Fruit fly (Drosophila melanogaster) whole organism, embryonic: ENCODE measurements around the gene CG7924.

Source experiments
- B-H2 ChIP-seq: fragments of 200-800 bp; sonication (Bioruptor generic); optimal IDR thresholded peaks from 2 replicates; lab custom pipeline; 2018; ENCODE audit warnings: missing biosample characterization, mild to moderate bottlenecking, missing genetic modification characterization
- C15 ChIP-seq: fragments of 200-800 bp; sonication (Bioruptor generic); IDR thresholded peaks from 3 replicates; pipeline ENCODE4 v1.3.6; 2022; ENCODE audit warnings: missing biosample characterization, missing genetic modification characterization
- CG10209 ChIP-seq: fragments of 200-800 bp; sonication (Bioruptor generic); optimal IDR thresholded peaks from 3 replicates; lab custom pipeline; 2017; ENCODE audit warnings: missing biosample characterization, mild to moderate bottlenecking, missing genetic modification characterization, missing genetic modification reagents
- CG10565 ChIP-seq: fragments of 200-800 bp; sonication (Bioruptor generic); optimal IDR thresholded peaks from 3 replicates; lab custom pipeline; 2016; ENCODE audit warnings: missing biosample characterization, mild to moderate bottlenecking, missing genetic modification characterization
- CG10959 ChIP-seq: fragments of 200-800 bp; sonication (Bioruptor generic); IDR thresholded peaks from 2 replicates; pipeline ENCODE4 v1.3.6; 2022; ENCODE audit warnings: missing biosample characterization, missing genetic modification characterization
- CG11085 ChIP-seq: fragments of 200-800 bp; sonication (Bioruptor generic); IDR thresholded peaks from 2 replicates; pipeline ENCODE4 v1.3.6; 2022; ENCODE audit warnings: missing biosample characterization, missing genetic modification characterization
- CG12155 ChIP-seq: fragments of 200-800 bp; sonication (Bioruptor generic); optimal IDR thresholded peaks from 3 replicates; lab custom pipeline; 2016; ENCODE audit warnings: missing biosample characterization, missing genetic modification characterization
- CG12236 ChIP-seq: fragments of 200-800 bp; sonication (Bioruptor generic); optimal IDR thresholded peaks from 2 replicates; lab custom pipeline; 2016; ENCODE audit warnings: missing biosample characterization, missing genetic modification characterization
- CG12744 ChIP-seq: fragments of 200-800 bp; sonication (Bioruptor generic); optimal IDR thresholded peaks from 2 replicates; lab custom pipeline; 2016; ENCODE audit warnings: missing biosample characterization, missing genetic modification characterization
- CG13424 ChIP-seq: fragments of 200-800 bp; sonication (Bioruptor generic); optimal IDR thresholded peaks from 2 replicates; lab custom pipeline; 2019; ENCODE audit warnings: missing biosample characterization, mild to moderate bottlenecking, missing genetic modification characterization, moderate library complexity
- CG13624 ChIP-seq: fragments of 200-800 bp; sonication (Bioruptor generic); optimal IDR thresholded peaks from 2 replicates; lab custom pipeline; 2016; ENCODE audit warnings: missing biosample characterization, missing genetic modification characterization
- CG14441 ChIP-seq: fragments of 200-800 bp; sonication (Bioruptor generic); IDR thresholded peaks from 2 replicates; pipeline ENCODE4 v1.3.6; 2022; ENCODE audit warnings: missing biosample characterization, missing genetic modification characterization
- CG14710 ChIP-seq: fragments of 200-800 bp; sonication (Bioruptor generic); optimal IDR thresholded peaks from 3 replicates; lab custom pipeline; 2019; ENCODE audit warnings: missing biosample characterization, mild to moderate bottlenecking, missing genetic modification characterization, moderate library complexity
- CG16815 ChIP-seq: fragments of 200-800 bp; sonication (Bioruptor generic); optimal IDR thresholded peaks from 3 replicates; lab custom pipeline; 2017; ENCODE audit warnings: missing biosample characterization, mild to moderate bottlenecking, missing genetic modification characterization
- CG16863 ChIP-seq: fragments of 200-800 bp; sonication (Bioruptor generic); optimal IDR thresholded peaks from 3 replicates; lab custom pipeline; 2016; ENCODE audit warnings: missing biosample characterization, missing genetic modification characterization
- CG17359 ChIP-seq: fragments of 200-800 bp; sonication (Bioruptor generic); optimal IDR thresholded peaks from 3 replicates; lab custom pipeline; 2018; ENCODE audit warnings: missing biosample characterization, mild to moderate bottlenecking, missing genetic modification characterization, moderate library complexity
- CG17612 ChIP-seq: fragments of 200-800 bp; sonication (Bioruptor generic); IDR thresholded peaks from 2 replicates; pipeline ENCODE4 v1.3.6; 2022; ENCODE audit warnings: missing biosample characterization, missing genetic modification characterization
- CG18262 ChIP-seq: fragments of 200-800 bp; optimal IDR thresholded peaks from 3 replicates; lab custom pipeline; 2019; ENCODE audit warnings: missing biosample characterization, mild to moderate bottlenecking, missing genetic modification characterization, moderate library complexity
- CG1832 ChIP-seq: fragments of 200-800 bp; sonication (Bioruptor generic); optimal IDR thresholded peaks from 2 replicates; lab custom pipeline; 2017; ENCODE audit warnings: missing biosample characterization, mild to moderate bottlenecking, missing genetic modification characterization, inconsistent platforms
- CG18764 ChIP-seq: fragments of 200-800 bp; sonication (Bioruptor generic); optimal IDR thresholded peaks from 3 replicates; lab custom pipeline; 2016; ENCODE audit warnings: missing biosample characterization, missing genetic modification characterization
- CG31365 ChIP-seq: fragments of 200-800 bp; sonication (Bioruptor generic); optimal IDR thresholded peaks from 2 replicates; lab custom pipeline; 2018; ENCODE audit warnings: missing biosample characterization, mild to moderate bottlenecking, missing genetic modification characterization
- CG4820 ChIP-seq: fragments of 200-800 bp; sonication (Bioruptor generic); optimal IDR thresholded peaks from 3 replicates; lab custom pipeline; 2016; ENCODE audit warnings: missing biosample characterization, missing genetic modification characterization
- CG5953 ChIP-seq: fragments of 200-800 bp; sonication (Bioruptor generic); IDR thresholded peaks from 2 replicates; pipeline ENCODE4 v1.3.6; 2022; ENCODE audit warnings: missing biosample characterization, missing genetic modification characterization
- CG7357 ChIP-seq: fragments of 200-800 bp; sonication (Bioruptor generic); IDR thresholded peaks from 3 replicates; pipeline ENCODE4 v1.3.6; 2022; ENCODE audit warnings: missing biosample characterization, missing genetic modification characterization
- CG9817 ChIP-seq: fragments of 200-800 bp; sonication (Bioruptor generic); optimal IDR thresholded peaks from 2 replicates; lab custom pipeline; 2018; ENCODE audit warnings: missing biosample characterization, mild to moderate bottlenecking, missing genetic modification characterization, moderate library complexity
- Dbx ChIP-seq: fragments of 200-800 bp; sonication (Bioruptor generic); IDR thresholded peaks from 3 replicates; pipeline ENCODE4 v1.3.6; 2022; ENCODE audit warnings: missing biosample characterization, missing genetic modification characterization
- HLH3B ChIP-seq: fragments of 200-800 bp; sonication (Bioruptor generic); IDR thresholded peaks from 2 replicates; pipeline ENCODE4 v1.3.6; 2022; ENCODE audit warnings: missing biosample characterization, missing genetic modification characterization
- HLH54F ChIP-seq: fragments of 200-800 bp; sonication (Bioruptor generic); optimal IDR thresholded peaks from 3 replicates; lab custom pipeline; 2016; ENCODE audit warnings: missing biosample characterization, missing genetic modification characterization
- Mrtf ChIP-seq: fragments of 200-800 bp; sonication (Bioruptor generic); IDR thresholded peaks from 3 replicates; pipeline ENCODE4 v1.3.6; 2022; ENCODE audit warnings: missing biosample characterization, missing genetic modification characterization
- Neu2 ChIP-seq: fragments of 200-800 bp; sonication (Bioruptor generic); optimal IDR thresholded peaks from 3 replicates; lab custom pipeline; 2016; ENCODE audit warnings: missing biosample characterization, missing genetic modification characterization, borderline replicate concordance
- Opbp ChIP-seq: fragments of 200-800 bp; sonication (Bioruptor generic); IDR thresholded peaks from 3 replicates; pipeline ENCODE4 v1.3.6; 2022; ENCODE audit warnings: missing biosample characterization, missing genetic modification characterization; ENCODE audit not compliant: partially characterized antibody
- ab ChIP-seq: fragments of 200-800 bp; sonication (Bioruptor generic); optimal IDR thresholded peaks from 2 replicates; lab custom pipeline; 2016; ENCODE audit warnings: missing biosample characterization, missing genetic modification characterization
- dan ChIP-seq: fragments of 200-800 bp; sonication (Bioruptor generic); IDR thresholded peaks from 2 replicates; pipeline ENCODE4 v1.3.6; 2022; ENCODE audit warnings: missing biosample characterization, missing genetic modification characterization
- dimm ChIP-seq: fragments of 200-800 bp; sonication (Bioruptor generic); IDR thresholded peaks from 2 replicates; pipeline ENCODE4 v1.3.6; 2022; ENCODE audit warnings: missing biosample characterization, missing genetic modification characterization
- fd3F ChIP-seq: fragments of 200-800 bp; sonication (Bioruptor generic); optimal IDR thresholded peaks from 2 replicates; lab custom pipeline; 2018; ENCODE audit warnings: missing biosample characterization, mild to moderate bottlenecking, missing genetic modification characterization, moderate library complexity
- gsb ChIP-seq: fragments of 200-800 bp; sonication (Bioruptor generic); IDR thresholded peaks from 2 replicates; pipeline ENCODE4 v1.3.6; 2022; ENCODE audit warnings: missing biosample characterization, missing genetic modification characterization
- ind ChIP-seq: fragments of 200-800 bp; sonication (Bioruptor generic); optimal IDR thresholded peaks from 3 replicates; lab custom pipeline; 2016; ENCODE audit warnings: missing biosample characterization, missing genetic modification characterization
- jumu ChIP-seq: fragments of 200-800 bp; sonication (Bioruptor generic); optimal IDR thresholded peaks from 3 replicates; lab custom pipeline; 2016; ENCODE audit warnings: missing biosample characterization, missing genetic modification characterization
- kni ChIP-seq: fragments of 200-800 bp; sonication (Bioruptor generic); optimal IDR thresholded peaks from 3 replicates; lab custom pipeline; 2017; ENCODE audit warnings: mild to moderate bottlenecking, missing biosample characterization, missing genetic modification reagents, missing genetic modification characterization
- lola ChIP-seq, 3 experiments: fragments of >200 bp in 2 of 3; fragments of 200-800 bp in 1 of 3; sonication (Bioruptor generic) in 1 of 3; optimal IDR thresholded peaks; 2 replicates each; lab custom pipeline; 2017 to 2019; ENCODE audit warnings: missing biosample characterization in 3 of 3, missing genetic modification characterization in 3 of 3, mild to moderate bottlenecking in 1 of 3, moderate library complexity in 1 of 3
- phol ChIP-seq: fragments of 200-800 bp; sonication (Bioruptor generic); optimal IDR thresholded peaks from 3 replicates; lab custom pipeline; 2018; ENCODE audit warnings: missing biosample characterization, mild to moderate bottlenecking, missing genetic modification characterization, moderate library complexity
- pita ChIP-seq: fragments of 200-800 bp; sonication (Bioruptor generic); optimal IDR thresholded peaks from 2 replicates; lab custom pipeline; 2017; ENCODE audit warnings: missing biosample characterization, mild to moderate bottlenecking, missing genetic modification characterization
- row ChIP-seq: fragments of 200-800 bp; sonication (Bioruptor generic); IDR thresholded peaks from 3 replicates; pipeline ENCODE4 v1.3.6; 2022; ENCODE audit warnings: missing biosample characterization, missing genetic modification characterization
- salm ChIP-seq: fragments of 200-800 bp; sonication (Bioruptor generic); optimal IDR thresholded peaks from 2 replicates; lab custom pipeline; 2018; ENCODE audit warnings: missing biosample characterization, mild to moderate bottlenecking, missing genetic modification characterization
- schlank ChIP-seq: fragments of 200-800 bp; sonication (Bioruptor generic); optimal IDR thresholded peaks from 2 replicates; lab custom pipeline; 2018; ENCODE audit warnings: missing biosample characterization, mild to moderate bottlenecking, missing genetic modification characterization
- so ChIP-seq: fragments of 200-800 bp; sonication (Bioruptor generic); IDR thresholded peaks from 3 replicates; pipeline ENCODE4 v1.3.6; 2022; ENCODE audit warnings: missing biosample characterization, missing genetic modification characterization
- tna ChIP-seq: fragments of 200-800 bp; sonication (Bioruptor generic); IDR thresholded peaks from 2 replicates; pipeline ENCODE4 v1.3.6; 2022; ENCODE audit warnings: missing biosample characterization, missing genetic modification characterization; ENCODE audit not compliant: partially characterized antibody
- z ChIP-seq: fragments of 200-800 bp; sonication (Bioruptor generic); IDR thresholded peaks from 3 replicates; pipeline ENCODE4 v1.3.6; 2022; ENCODE audit warnings: missing biosample characterization, missing genetic modification characterization
- zfh1 ChIP-seq: fragments of 200-800 bp; sonication (Bioruptor generic); IDR thresholded peaks from 3 replicates; pipeline ENCODE4 v1.3.6; 2022; ENCODE audit warnings: missing biosample characterization, missing genetic modification characterization

CG7924 gene

dm6 chr3L:14190625-14191475, 42.4 kb upstream of the CG7924 start, which contains the start of gene nuf (continued):
- TF ChIP-seq kni (GFP tag; lab: Kevin White, UChicago), result peak; percentile 51
- TF ChIP-seq CG31365 (tag; lab: Kevin White, UChicago), result peak; percentile 57
- no peak for TF ChIP-seq schlank (tag; lab: Kevin White, UChicago)
- TF ChIP-seq CG7357 (GFP tag; lab: Robert Waterston, UW), result no peak
- TF ChIP-seq gsb (GFP tag; lab: Robert Waterston, UW), result no peak
- TF ChIP-seq phol, result no peak
- TF ChIP-seq CG16815 (GFP tag; lab: Kevin White, UChicago), result no peak
- TF ChIP-seq CG14441 (GFP tag; lab: Robert Waterston, UW), result peak; percentile 35; the same call in 1 of the 2 replicates
- no peak for TF ChIP-seq CG4820 (GFP tag; lab: Kevin White, UChicago)
- TF ChIP-seq CG13424 (tag; lab: Kevin White, UChicago), result peak; percentile 1
- TF ChIP-seq B-H2 (GFP tag; lab: Kevin White, UChicago), result peak; percentile 42
- no peak; the same call in 2 of the 3 replicates for TF ChIP-seq z (GFP tag; lab: Robert Waterston, UW)
- peak; percentile 61 for TF ChIP-seq pita (GFP tag; lab: Kevin White, UChicago)
- no peak for TF ChIP-seq row (GFP tag; lab: Robert Waterston, UW)
- no peak for TF ChIP-seq CG1832
- peak; percentile 38 for TF ChIP-seq CG18262
- TF ChIP-seq salm (tag; lab: Kevin White, UChicago), result no peak
- TF ChIP-seq CG13624, result no peak
- no peak for TF ChIP-seq CG10565 (GFP tag; lab: Kevin White, UChicago)
- no peak for TF ChIP-seq HLH54F (GFP tag; lab: Kevin White, UChicago)
- no peak for TF ChIP-seq ab (GFP tag; lab: Kevin White, UChicago)
- TF ChIP-seq dan, result no peak
- peak; percentile 20; the same call in 1 of the 3 replicates for TF ChIP-seq so
- TF ChIP-seq CG9817 (tag; lab: Kevin White, UChicago), result no peak
- no peak for TF ChIP-seq CG16863 (GFP tag; lab: Kevin White, UChicago)
- TF ChIP-seq CG17359 (tag; lab: Kevin White, UChicago), result peak; percentile 34
- peak; percentile 60; the same call in 1 of the 2 replicates for TF ChIP-seq tna (GFP tag; lab: Robert Waterston, UW)
- TF ChIP-seq CG14710 (tag; lab: Kevin White, UChicago), result peak; percentile 24
- TF ChIP-seq CG5953, result peak; percentile 46; the same call in 1 of the 2 replicates
- peak; percentile 30; the same call in 1 of the 2 replicates for TF ChIP-seq CG11085 (GFP tag; lab: Robert Waterston, UW)
- TF ChIP-seq Opbp, result no peak; the same call in 2 of the 3 replicates
- no peak for TF ChIP-seq CG17612
- no peak for TF ChIP-seq CG10959 (GFP tag; lab: Robert Waterston, UW)
- no peak for TF ChIP-seq Mrtf
- no peak for TF ChIP-seq Neu2 (GFP tag; lab: Kevin White, UChicago)
- TF ChIP-seq CG18764 (GFP tag; lab: Kevin White, UChicago), result peak; percentile 18
- peak; percentile 69; the same call in 2 of the 3 replicates for TF ChIP-seq Dbx (GFP tag; lab: Robert Waterston, UW)
- no peak for TF ChIP-seq CG12155 (GFP tag; lab: Kevin White, UChicago)
- TF ChIP-seq CG12744 (GFP tag; lab: Kevin White, UChicago), result no peak
- TF ChIP-seq ind, result no peak
- TF ChIP-seq zfh1, result peak; percentile 60; the same call in 2 of the 3 replicates
- TF ChIP-seq fd3F (GFP tag; lab: Kevin White, UChicago), result no peak
- TF ChIP-seq dimm (GFP tag; lab: Robert Waterston, UW), result no peak
- TF ChIP-seq HLH3B (GFP tag; lab: Robert Waterston, UW), result no peak
- TF ChIP-seq lola (GFP tag; optimal IDR thresholded peaks at IDR 0.05; lab: Kevin White, UChicago), result no peak
- TF ChIP-seq CG12236, result no peak
- no peak for TF ChIP-seq C15
- TF ChIP-seq CG10209 (GFP tag; lab: Kevin White, UChicago), result peak; percentile 38
- TF ChIP-seq jumu (GFP tag; lab: Kevin White, UChicago), result no peak
